Fruit fly (Drosophila melanogaster): ENCODE results near the gene CG34355.
A peak's percentile ranks its signal among the peaks of the same experiment; 100 is the strongest.

The CG34355 gene

dm6 chr3R:23781466-23781935, 22.2 kb upstream of the CG34355 start, which contains the start of the genes Nup98-96 and mbc (continued):
- TF ChIP-seq Pdp1 (GFP tag; optimal IDR thresholded peaks at IDR 0.05) (peak; percentile 90 to 94), Lpt (GFP tag; optimal IDR thresholded peaks at IDR 0.05) (no peak), Atf-2 (GFP tag; optimal IDR thresholded peaks at IDR 0.05) (peak; percentile 87), eyg (GFP tag; optimal IDR thresholded peaks at IDR 0.05) (peak; percentile 74), Tbp (GFP tag; optimal IDR thresholded peaks at IDR 0.05) (no peak), chif (GFP tag; optimal IDR thresholded peaks at IDR 0.05) (peak; percentile 73 to 93), lmd (GFP tag; IDR thresholded peaks at IDR 0.05) (peak; percentile 90), CG31441 (GFP tag; IDR thresholded peaks at IDR 0.05) (peak; percentile 73), CG11085 (GFP tag; IDR thresholded peaks at IDR 0.05) (peak; percentile 76), CG12155 (GFP tag; optimal IDR thresholded peaks at IDR 0.05) (peak; percentile 89), HmgZ (tag; optimal IDR thresholded peaks at IDR 0.05) (peak; percentile 90), Dref (GFP tag; IDR thresholded peaks at IDR 0.05) (peak; percentile 44), Hr3 (GFP tag; optimal IDR thresholded peaks at IDR 0.05) (peak; percentile 90), psq (GFP tag; optimal IDR thresholded peaks at IDR 0.05) (peak; percentile 50), CG16863 (GFP tag; optimal IDR thresholded peaks at IDR 0.05) (peak; percentile 89), toy (GFP tag; IDR thresholded peaks at IDR 0.05) (peak; percentile 14; the same call in 1 of the 2 replicates), seq (GFP tag; IDR thresholded peaks at IDR 0.05) (peak; percentile 76), CG4730 (GFP tag; IDR thresholded peaks at IDR 0.05) (peak; percentile 81), CG13894 (tag; optimal IDR thresholded peaks at IDR 0.05) (peak; percentile 80), CG12104 (GFP tag; optimal IDR thresholded peaks at IDR 0.05) (peak; percentile 63), CG4617 (GFP tag; optimal IDR thresholded peaks at IDR 0.05; ENCODE audit: borderline replicate concordance) (peak; percentile 95), grau (tag; optimal IDR thresholded peaks at IDR 0.05) (peak; percentile 86), ab (GFP tag; optimal IDR thresholded peaks at IDR 0.05) (peak; percentile 91), CG4424 (GFP tag; optimal IDR thresholded peaks at IDR 0.05) (peak; percentile 86), CG1233 (GFP tag; optimal IDR thresholded peaks at IDR 0.05) (peak; percentile 58), CG7372 (GFP tag; IDR thresholded peaks at IDR 0.05) (peak; percentile 82), sima (GFP tag; optimal IDR thresholded peaks at IDR 0.05) (peak; percentile 65), chn (GFP tag; optimal IDR thresholded peaks at IDR 0.05) (peak; percentile 91), vvl (GFP tag; IDR thresholded peaks at IDR 0.05) (peak; percentile 91), dpn (GFP tag; optimal IDR thresholded peaks at IDR 0.05) (peak; percentile 90 to 95), Ada2b (GFP tag; IDR thresholded peaks at IDR 0.05) (peak; percentile 78), Six4 (GFP tag; optimal IDR thresholded peaks at IDR 0.05) (peak; percentile 67), CG7556 (GFP tag; optimal IDR thresholded peaks at IDR 0.05) (peak; percentile 61), CG8765 (GFP tag; IDR thresholded peaks at IDR 0.05) (peak; percentile 84), CG9609 (GFP tag; optimal IDR thresholded peaks at IDR 0.05) (peak; percentile 93), peb (GFP tag; IDR thresholded peaks at IDR 0.05) (peak; percentile 71), wor (GFP tag; IDR thresholded peaks at IDR 0.05) (peak; percentile 61), CG3065 (GFP tag; optimal IDR thresholded peaks at IDR 0.05) (peak; percentile 77), ac (GFP tag; optimal IDR thresholded peaks at IDR 0.05) (no peak), sqz (GFP tag; optimal IDR thresholded peaks at IDR 0.05) (peak; percentile 31), Hmr (GFP tag; optimal IDR thresholded peaks at IDR 0.05) (peak; percentile 81), hth (optimal IDR thresholded peaks at IDR 0.05) (no peak), CG12071 (GFP tag; optimal IDR thresholded peaks at IDR 0.05) (peak; percentile 17), fu2 (GFP tag; optimal IDR thresholded peaks at IDR 0.05) (peak; percentile 93), CG7745 (tag; optimal IDR thresholded peaks at IDR 0.05) (peak; percentile 95), mirr (GFP tag; optimal IDR thresholded peaks at IDR 0.05) (peak; percentile 78), ato (GFP tag; IDR thresholded peaks at IDR 0.05; ENCODE audit: partially characterized antibody) (0 out of 2 replicates have a peak, but pooled peaks have one; percentile 65), CG16779 (GFP tag; IDR thresholded peaks at IDR 0.05) (no peak), cato (GFP tag; optimal IDR thresholded peaks at IDR 0.05; ENCODE audit: borderline replicate concordance) (peak; percentile 69), CG17359 (tag; optimal IDR thresholded peaks at IDR 0.05) (peak; percentile 73), CG6791 (GFP tag; IDR thresholded peaks at IDR 0.05; ENCODE audit: partially characterized antibody) (peak; percentile 59; the same call in 2 of the 3 replicates), H2.0 (GFP tag; IDR thresholded peaks at IDR 0.05) (peak; percentile 85)

Measured in whole organism, embryonic.